Worm (Caenorhabditis elegans) whole organism, L3 larva: ENCODE measurements around the gene cnnm-5.

ENCODE experiments used
- R02D3.7 ChIP-seq: fragments of 150-350 bp; optimal IDR thresholded peaks from 2 replicates; lab custom pipeline; 2014; ENCODE audit warnings: missing biosample characterization, missing genetic modification characterization
- ZK546.5 ChIP-seq: sonication (generic microtip); optimal IDR thresholded peaks from 2 replicates; lab custom pipeline; 2017; ENCODE audit warnings: missing biosample characterization, missing genetic modification characterization
- aly-2 ChIP-seq: fragments of 150-350 bp; optimal IDR thresholded peaks from 2 replicates; lab custom pipeline; 2014; ENCODE audit warnings: missing biosample characterization, missing genetic modification characterization
- ceh-16 ChIP-seq: sonication (generic microtip); optimal IDR thresholded peaks from 2 replicates; lab custom pipeline; 2017; ENCODE audit warnings: missing biosample characterization, missing genetic modification characterization
- ceh-28 ChIP-seq: fragments of 150-350 bp; optimal IDR thresholded peaks from 2 replicates; lab custom pipeline; 2014; ENCODE audit warnings: missing biosample characterization, missing genetic modification reagents, missing genetic modification characterization
- ceh-82 ChIP-seq: fragments of 150-350 bp; optimal IDR thresholded peaks from 2 replicates; lab custom pipeline; 2014; ENCODE audit warnings: missing biosample characterization, missing genetic modification characterization
- ceh-9 ChIP-seq: sonication (generic microtip); optimal IDR thresholded peaks from 2 replicates; lab custom pipeline; 2018; ENCODE audit warnings: missing biosample characterization, missing genetic modification characterization
- egl-27 ChIP-seq: sonication (generic microtip); optimal IDR thresholded peaks from 4 replicates; lab custom pipeline; 2017; ENCODE audit warnings: missing biosample characterization, missing genetic modification reagents, missing genetic modification characterization
- egl-5 ChIP-seq: fragments of 150-350 bp; optimal IDR thresholded peaks from 2 replicates; lab custom pipeline; 2017; ENCODE audit warnings: missing biosample characterization, missing genetic modification reagents, missing genetic modification characterization, inconsistent platforms
- elt-1 ChIP-seq: fragments of 150-350 bp; optimal IDR thresholded peaks from 2 replicates; lab custom pipeline; 2014; ENCODE audit warnings: missing biosample characterization, missing genetic modification characterization
- elt-2 ChIP-seq: sonication (generic microtip); optimal IDR thresholded peaks from 2 replicates; lab custom pipeline; 2016; ENCODE audit warnings: missing genetic modification reagents, mild to moderate bottlenecking, missing genetic modification characterization, missing compliant biosample characterization
- eor-1 ChIP-seq, 2 experiments: fragments of 150-350 bp; optimal IDR thresholded peaks; 2 replicates each; lab custom pipeline; 2014 to 2018; ENCODE audit warnings: missing biosample characterization in 2 of 2, missing genetic modification characterization in 2 of 2
- fkh-10 ChIP-seq: sonication (generic microtip); optimal IDR thresholded peaks from 2 replicates; lab custom pipeline; 2017; ENCODE audit warnings: missing biosample characterization, missing genetic modification reagents, missing genetic modification characterization
- hmg-11 ChIP-seq: sonication (generic microtip); optimal IDR thresholded peaks from 2 replicates; lab custom pipeline; 2016; ENCODE audit warnings: missing genetic modification characterization, missing compliant biosample characterization
- lin-15B ChIP-seq: fragments of 150-350 bp; optimal IDR thresholded peaks from 2 replicates; lab custom pipeline; 2014; ENCODE audit warnings: missing biosample characterization, missing genetic modification characterization
- lsy-12 ChIP-seq: sonication (generic microtip); optimal IDR thresholded peaks from 2 replicates; lab custom pipeline; 2016; ENCODE audit warnings: mild to moderate bottlenecking, missing genetic modification characterization, missing compliant biosample characterization
- mdl-1 ChIP-seq: fragments of 150-350 bp; optimal IDR thresholded peaks from 2 replicates; lab custom pipeline; 2014; ENCODE audit warnings: missing biosample characterization, missing genetic modification characterization
- mml-1 ChIP-seq: fragments of 150-350 bp; sonication (generic microtip); optimal IDR thresholded peaks from 3 replicates; lab custom pipeline; 2014; ENCODE audit warnings: missing biosample characterization, missing genetic modification characterization
- nfya-1 ChIP-seq: sonication (generic microtip); optimal IDR thresholded peaks from 2 replicates; lab custom pipeline; 2017; ENCODE audit warnings: missing genetic modification characterization, mild to moderate bottlenecking, missing compliant biosample characterization, antibody characterized with exemption, moderate library complexity; ENCODE audit not compliant: insufficient read depth
- nhr-11 ChIP-seq: fragments of 150-350 bp; optimal IDR thresholded peaks from 2 replicates; lab custom pipeline; 2014; ENCODE audit warnings: missing biosample characterization, missing genetic modification characterization
- nhr-23 ChIP-seq: fragments of 150-350 bp; optimal IDR thresholded peaks from 2 replicates; lab custom pipeline; 2014; ENCODE audit warnings: missing biosample characterization, missing genetic modification reagents, missing genetic modification characterization
- nhr-237 ChIP-seq: fragments of 150-350 bp; optimal IDR thresholded peaks from 2 replicates; lab custom pipeline; 2014; ENCODE audit warnings: missing biosample characterization, missing genetic modification characterization
- nhr-25 ChIP-seq: sonication (generic microtip); optimal IDR thresholded peaks from 2 replicates; lab custom pipeline; 2017; ENCODE audit warnings: missing biosample characterization, missing genetic modification characterization
- nhr-43 ChIP-seq: sonication (generic microtip); optimal IDR thresholded peaks from 2 replicates; lab custom pipeline; 2016; ENCODE audit warnings: mild to moderate bottlenecking, missing genetic modification characterization, missing compliant biosample characterization; ENCODE audit not compliant: poor library complexity, severe bottlenecking
- nhr-67 ChIP-seq: fragments of 150-350 bp; optimal IDR thresholded peaks from 2 replicates; lab custom pipeline; 2014; ENCODE audit warnings: missing biosample characterization, missing genetic modification characterization
- nhr-77 ChIP-seq: fragments of 150-350 bp; optimal IDR thresholded peaks from 2 replicates; lab custom pipeline; 2014; ENCODE audit warnings: missing biosample characterization, missing genetic modification characterization
- pha-4 ChIP-seq: fragments of 150-350 bp; optimal IDR thresholded peaks from 2 replicates; lab custom pipeline; 2014; ENCODE audit warnings: missing biosample characterization, missing genetic modification reagents, missing genetic modification characterization
- pqm-1 ChIP-seq: fragments of 150-350 bp; optimal IDR thresholded peaks from 2 replicates; lab custom pipeline; 2017; ENCODE audit warnings: missing biosample characterization, missing genetic modification characterization, inconsistent platforms
- sea-2 ChIP-seq: fragments of 150-350 bp; sonication (generic microtip); optimal IDR thresholded peaks from 4 replicates; lab custom pipeline; 2014; ENCODE audit warnings: missing biosample characterization, missing genetic modification reagents, missing genetic modification characterization
- snpc-4 ChIP-seq: fragments of 150-350 bp; optimal IDR thresholded peaks from 2 replicates; lab custom pipeline; 2014; ENCODE audit warnings: missing biosample characterization, missing genetic modification characterization
- tbx-2 ChIP-seq: sonication (generic microtip); optimal IDR thresholded peaks from 2 replicates; lab custom pipeline; 2016; ENCODE audit warnings: mild to moderate bottlenecking, missing genetic modification characterization, missing compliant biosample characterization
- unc-39 ChIP-seq: sonication (generic microtip); optimal IDR thresholded peaks from 4 replicates; lab custom pipeline; 2017; ENCODE audit warnings: missing biosample characterization, missing genetic modification characterization
- unc-62 ChIP-seq: fragments of 150-350 bp; sonication (generic microtip); optimal IDR thresholded peaks from 4 replicates; lab custom pipeline; 2014; ENCODE audit warnings: missing biosample characterization, missing genetic modification reagents, missing genetic modification characterization
- zag-1 ChIP-seq: fragments of 150-350 bp; optimal IDR thresholded peaks from 2 replicates; lab custom pipeline; 2014; ENCODE audit warnings: missing biosample characterization, missing genetic modification characterization
- ztf-11 ChIP-seq: fragments of 150-350 bp; optimal IDR thresholded peaks from 2 replicates; lab custom pipeline; 2014; ENCODE audit warnings: missing biosample characterization, missing genetic modification characterization
- ztf-4 ChIP-seq: fragments of 150-350 bp; optimal IDR thresholded peaks from 2 replicates; lab custom pipeline; 2014; ENCODE audit warnings: missing biosample characterization, missing genetic modification characterization

Gene cnnm-5

ce11 chrIII:3873424-3873823, 44.4 kb upstream of the cnnm-5 start:
- TF ChIP-seq pha-4 (peak; percentile 83), nhr-25 (tag; lab: Kevin White, UChicago) (peak; percentile 39), elt-2 (peak; percentile 52), ceh-9 (no peak), pqm-1 (tag; lab: Kevin White, UChicago) (peak; percentile 25)

- no peak for TF ChIP-seq pha-4
- TF ChIP-seq mdl-1 (tag; lab: Kevin White, UChicago), result no peak
- TF ChIP-seq hmg-11, result no peak
- no peak for TF ChIP-seq nfya-1 (tag; lab: Kevin White, UChicago)
- TF ChIP-seq nhr-11 (tag; lab: Kevin White, UChicago), result no peak
- TF ChIP-seq aly-2 (tag; lab: Kevin White, UChicago), result no peak
- TF ChIP-seq, all 47 proteins: peak for 0
These were observed 44.0 kb upstream of the cnnm-5 start for ce11 chrIII:3872978-3873377.

- no peak for TF ChIP-seq ceh-82 (tag; lab: Kevin White, UChicago)
- TF ChIP-seq sea-2 (GFP tag; lab: Kevin White, UChicago), result no peak
- peak; percentile 13 for TF ChIP-seq pqm-1 (tag; lab: Kevin White, UChicago)
- TF ChIP-seq elt-2, result peak; percentile 34
These were observed 42.9 kb upstream of the cnnm-5 start for ce11 chrIII:3871763-3872486.

- peak; percentile 52 for TF ChIP-seq nhr-25 (tag; lab: Kevin White, UChicago)
- TF ChIP-seq nhr-77 (tag; lab: Kevin White, UChicago), result peak; percentile 74
- peak; percentile 75 for TF ChIP-seq aly-2 (tag; lab: Kevin White, UChicago)
- peak; percentile 60 for TF ChIP-seq ceh-82 (tag; lab: Kevin White, UChicago)
- peak; percentile 44 for TF ChIP-seq nhr-23 (tag; lab: Kevin White, UChicago)
- peak; percentile 45 for TF ChIP-seq R02D3.7 (tag; lab: Kevin White, UChicago)
- no peak for TF ChIP-seq nhr-237 (tag; lab: Kevin White, UChicago)
- TF ChIP-seq mml-1, result no peak
- TF ChIP-seq lsy-12, result peak; percentile 17
- TF ChIP-seq pqm-1 (tag; lab: Kevin White, UChicago), result no peak
- peak; percentile 45 for TF ChIP-seq ceh-28
- peak; percentile 17 for TF ChIP-seq elt-2
These were observed 40.3 kb upstream of the cnnm-5 start for ce11 chrIII:3869292-3869781.

- TF ChIP-seq ztf-4 (tag; lab: Kevin White, UChicago), result no peak
- no peak for TF ChIP-seq zag-1 (tag; lab: Kevin White, UChicago)
- TF ChIP-seq, all 47 proteins: peak for 0
These were observed 39.2 kb upstream of the cnnm-5 start for ce11 chrIII:3867937-3868929.

- TF ChIP-seq unc-39 (tag; lab: Kevin White, UChicago) (peak; percentile 65), eor-1 (tag; optimal IDR thresholded peaks at IDR 0.05; lab: Kevin White, UChicago) (peak in 1 of 2 experiments; percentile 21), fkh-10 (GFP tag; lab: Kevin White, UChicago) (peak; percentile 100), tbx-2 (tag; lab: Kevin White, UChicago) (peak; percentile 99), egl-5 (tag; lab: Kevin White, UChicago) (peak; percentile 98), lin-15B (peak; percentile 100), ztf-4 (tag; lab: Kevin White, UChicago) (peak; percentile 98), lsy-12 (peak; percentile 100), nhr-23 (tag; lab: Kevin White, UChicago) (peak; percentile 100), R02D3.7 (tag; lab: Kevin White, UChicago) (peak; percentile 98), pha-4 (peak; percentile 100), ceh-16 (tag; lab: Kevin White, UChicago) (peak; percentile 85), nhr-67 (peak; percentile 76), ZK546.5 (tag; lab: Kevin White, UChicago) (peak; percentile 85), nhr-43 (peak; percentile 99), unc-62 (peak; percentile 100), ceh-9 (no peak), egl-27 (tag; lab: Kevin White, UChicago) (peak; percentile 99), ztf-11 (tag; lab: Kevin White, UChicago) (peak; percentile 80), mdl-1 (tag; lab: Kevin White, UChicago) (peak; percentile 93), nhr-11 (tag; lab: Kevin White, UChicago) (peak; percentile 100), snpc-4 (tag; lab: Kevin White, UChicago) (peak; percentile 98), nhr-237 (tag; lab: Kevin White, UChicago) (peak; percentile 67), ceh-28 (peak; percentile 98), elt-1 (tag; lab: Kevin White, UChicago) (peak; percentile 98), zag-1 (tag; lab: Kevin White, UChicago) (peak; percentile 97)
These were observed 38.4 kb upstream of the cnnm-5 start, which contains the start of gene rpl-3 for ce11 chrIII:3867378-3867904. Gene rpl-3 (plus strand): TSS chrIII:3867854.
